Worm (Caenorhabditis elegans) whole organism, mixed stage, embryonic: ENCODE results near the gene C50C3.19.

Experiments
- M03D4.4 ChIP-seq: sonication (generic microtip); optimal IDR thresholded peaks from 2 replicates; lab custom pipeline; 2017; ENCODE audit warnings: mild to moderate bottlenecking, missing genetic modification characterization, missing compliant biosample characterization
- ceh-43 ChIP-seq: fragments of 200-800 bp; sonication (Bioruptor generic); optimal IDR thresholded peaks from 2 replicates; lab custom pipeline; 2018; ENCODE audit warnings: mild to moderate bottlenecking, missing genetic modification characterization, moderate library complexity, missing compliant biosample characterization
- hlh-1 ChIP-seq: fragments of 150-350 bp; optimal IDR thresholded peaks from 2 replicates; lab custom pipeline; 2014; ENCODE audit warnings: missing biosample characterization, missing genetic modification reagents, missing genetic modification characterization
- lsy-2 ChIP-seq: fragments of 150-350 bp; optimal IDR thresholded peaks from 2 replicates; lab custom pipeline; 2014; ENCODE audit warnings: missing biosample characterization, missing genetic modification characterization
- nhr-76 ChIP-seq: sonication (generic microtip); optimal IDR thresholded peaks from 2 replicates; lab custom pipeline; 2017; ENCODE audit warnings: missing biosample characterization, missing genetic modification characterization
- snpc-4 ChIP-seq: fragments of 150-350 bp; optimal IDR thresholded peaks from 2 replicates; lab custom pipeline; 2014; ENCODE audit warnings: missing biosample characterization, missing genetic modification characterization
- tbx-8 ChIP-seq: fragments of 200-800 bp; sonication (Bioruptor generic); optimal IDR thresholded peaks from 2 replicates; lab custom pipeline; 2018; ENCODE audit warnings: mild to moderate bottlenecking, missing genetic modification characterization, moderate library complexity, missing compliant biosample characterization
- unc-62 ChIP-seq: fragments of 150-350 bp; optimal IDR thresholded peaks from 2 replicates; lab custom pipeline; 2014; ENCODE audit warnings: missing biosample characterization, missing genetic modification reagents, missing genetic modification characterization
- ztf-11 ChIP-seq: fragments of 150-350 bp; optimal IDR thresholded peaks from 2 replicates; lab custom pipeline; 2014; ENCODE audit warnings: missing biosample characterization, missing genetic modification characterization

- no peak for TF ChIP-seq unc-62 (GFP tag; lab: Kevin White, UChicago)
- no peak for TF ChIP-seq snpc-4 (tag; lab: Kevin White, UChicago)
- TF ChIP-seq ceh-43 (GFP tag; lab: Kevin White, UChicago), result no peak
- TF ChIP-seq lsy-2 (tag; lab: Kevin White, UChicago), result no peak
- TF ChIP-seq tbx-8 (GFP tag; lab: Kevin White, UChicago), result no peak
- TF ChIP-seq nhr-76 (tag; lab: Kevin White, UChicago), result no peak
- no peak for TF ChIP-seq ztf-11 (tag; lab: Kevin White, UChicago)
- peak; percentile 49 for TF ChIP-seq hlh-1 (tag; lab: Kevin White, UChicago)
- TF ChIP-seq M03D4.4 (tag; lab: Kevin White, UChicago), result no peak
These were observed 32.3 kb upstream of the C50C3.19 start, which contains the start of gene atg-13 for ce11 chrIII:8158140-8158786.
